Fruit fly (Drosophila melanogaster): ENCODE data around the gene CG33912.

The CG33912 gene

DNA sequence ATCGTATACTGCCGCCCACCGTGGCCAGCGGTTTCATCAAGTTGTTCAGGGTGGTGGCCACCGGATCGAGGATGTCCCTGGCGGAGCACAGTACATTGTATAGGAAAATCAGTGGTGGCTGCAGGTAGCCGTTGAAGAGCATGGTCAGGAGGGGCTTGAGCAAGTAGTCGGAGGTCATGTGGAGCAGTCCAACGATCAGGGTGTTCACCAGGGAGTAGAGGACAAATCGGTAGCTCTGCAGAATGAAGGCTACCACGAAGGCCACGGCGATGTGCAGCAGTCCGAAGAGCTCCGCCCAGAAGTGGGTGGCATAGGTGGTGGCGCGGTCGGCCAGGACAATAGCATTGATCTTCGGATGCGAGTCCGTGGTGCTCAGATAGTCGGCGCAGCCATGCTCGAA is 41.9 kb upstream of the CG33912 start:
- TF ChIP-seq sens (GFP tag): peak; percentile 11
- peak; percentile 93 for TF ChIP-seq Ets65A (GFP tag)
- TF ChIP-seq Atf6 (GFP tag; IDR thresholded peaks at IDR 0.05): no peak
- TF ChIP-seq nerfin-1 (tag; optimal IDR thresholded peaks at IDR 0.05): no peak
- peak; percentile 44 for TF ChIP-seq Med (GFP tag)
- TF ChIP-seq CG6175 (GFP tag; IDR thresholded peaks at IDR 0.05): 0 out of 3 replicates have a peak, but pooled peaks have one; percentile 20
- TF ChIP-seq CG5953 (GFP tag; IDR thresholded peaks at IDR 0.05): 0 out of 2 replicates have a peak, but pooled peaks have one; percentile 11
- TF ChIP-seq Dbx (GFP tag; IDR thresholded peaks at IDR 0.05): 0 out of 3 replicates have a peak, but pooled peaks have one; percentile 13

DNA sequence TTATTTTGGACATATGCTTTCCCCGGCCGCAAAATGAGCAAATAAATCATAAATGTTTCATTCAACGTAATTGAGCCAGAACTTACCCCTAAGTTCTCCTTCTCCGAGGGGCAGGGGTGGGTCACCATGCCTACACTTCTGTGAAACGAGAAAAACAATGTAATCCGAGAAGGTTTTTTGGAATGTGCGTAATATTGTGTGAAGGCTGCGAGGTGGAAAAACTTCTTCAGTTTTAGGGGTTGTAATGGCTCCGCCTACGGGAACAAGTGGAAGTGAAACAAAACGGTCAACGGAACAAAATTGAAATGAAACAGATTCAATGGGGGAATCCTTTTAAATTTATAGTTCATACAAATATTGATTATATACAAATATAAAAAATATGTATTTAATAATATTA is 41.3 kb upstream of the CG33912 start:
- TF ChIP-seq Taf1 (GFP tag; IDR thresholded peaks at IDR 0.05) (no peak), Nf-YC (tag; optimal IDR thresholded peaks at IDR 0.05) (peak; percentile 91), BEAF-32 (GFP tag; optimal IDR thresholded peaks at IDR 0.05) (no peak), CG11398 (GFP tag; optimal IDR thresholded peaks at IDR 0.05) (no peak), abd-A (tag; optimal IDR thresholded peaks at IDR 0.05) (no peak), CG4282 (GFP tag; optimal IDR thresholded peaks at IDR 0.05) (no peak), kay (GFP tag; optimal IDR thresholded peaks at IDR 0.05) (no peak), seq (GFP tag; IDR thresholded peaks at IDR 0.05) (peak; percentile 68; the same call in 1 of the 2 replicates), CG8924 (tag; optimal IDR thresholded peaks at IDR 0.05) (no peak), Lhr (GFP tag; optimal IDR thresholded peaks at IDR 0.05) (no peak), CG33213 (GFP tag; optimal IDR thresholded peaks at IDR 0.05) (no peak), Adf1 (GFP tag; IDR thresholded peaks at IDR 0.05) (no peak), tio (GFP tag; optimal IDR thresholded peaks at IDR 0.05) (no peak), Meics (GFP tag; optimal IDR thresholded peaks at IDR 0.05) (no peak), CG34422 (GFP tag; IDR thresholded peaks at IDR 0.05) (no peak), CG17328 (GFP tag; IDR thresholded peaks at IDR 0.05) (no peak), slp2 (GFP tag; optimal IDR thresholded peaks at IDR 0.05) (no peak), CG12942 (GFP tag; optimal IDR thresholded peaks at IDR 0.05) (no peak), org-1 (GFP tag; optimal IDR thresholded peaks at IDR 0.05) (no peak), Jarid2 (GFP tag; optimal IDR thresholded peaks at IDR 0.05) (peak; percentile 3), Bdp1 (GFP tag; optimal IDR thresholded peaks at IDR 0.05) (no peak), chm (GFP tag; IDR thresholded peaks at IDR 0.05) (no peak), inv (GFP tag; IDR thresholded peaks at IDR 0.05; ENCODE audit: partially characterized antibody) (no peak), pros (GFP tag; optimal IDR thresholded peaks at IDR 0.05) (peak; percentile 70), CG8089 (GFP tag; optimal IDR thresholded peaks at IDR 0.05) (no peak), CG14860 (GFP tag; IDR thresholded peaks at IDR 0.05; ENCODE audit: partially characterized antibody) (no peak), nerfin-1 (tag; optimal IDR thresholded peaks at IDR 0.05) (peak; percentile 28), CG2116 (GFP tag; optimal IDR thresholded peaks at IDR 0.05) (no peak), zf30C (GFP tag; optimal IDR thresholded peaks at IDR 0.05) (peak; percentile 12), Myb (GFP tag; optimal IDR thresholded peaks at IDR 0.05) (no peak), tll (GFP tag; optimal IDR thresholded peaks at IDR 0.05) (no peak), Nf-YB (GFP tag; optimal IDR thresholded peaks at IDR 0.05) (peak; percentile 86), ara (GFP tag; IDR thresholded peaks at IDR 0.05) (no peak), sim (GFP tag; IDR thresholded peaks at IDR 0.05) (no peak), CG4328 (GFP tag; optimal IDR thresholded peaks at IDR 0.05) (no peak), pfk (GFP tag; optimal IDR thresholded peaks at IDR 0.05) (peak; percentile 98), Six4 (GFP tag; optimal IDR thresholded peaks at IDR 0.05) (peak; percentile 39), B-H1 (GFP tag; IDR thresholded peaks at IDR 0.05) (no peak), YL-1 (GFP tag; optimal IDR thresholded peaks at IDR 0.05) (no peak), CG6854 (GFP tag; optimal IDR thresholded peaks at IDR 0.05) (no peak)

Measured in whole organism, embryonic.